Worm (Caenorhabditis elegans) whole organism, L1 larva: ENCODE data around the gene Y52E8A.1.

Experiments used
- ama-1 ChIP-seq: fragments of 150-350 bp; optimal IDR thresholded peaks from 2 replicates; lab custom pipeline; 2014
- ceh-82 ChIP-seq, 3 experiments: fragments of 150-350 bp in 1 of 3; sonication (generic microtip) in 2 of 3; optimal IDR thresholded peaks; 2 replicates each; lab custom pipeline; 2014 to 2017; ENCODE audit warnings: missing biosample characterization in 3 of 3, missing genetic modification characterization in 3 of 3
- ceh-88 ChIP-seq: fragments of 200-800 bp; sonication (Bioruptor generic); IDR thresholded peaks from 2 replicates; pipeline ENCODE4 v1.3.6; 2022; ENCODE audit warnings: missing genetic modification characterization, missing compliant biosample characterization
- elt-3 ChIP-seq, 6 experiments: fragments of 150-350 bp in 1 of 6; sonication (generic microtip); optimal IDR thresholded peaks; 2 replicates each; lab custom pipeline; 2017 to 2018; ENCODE audit warnings: missing biosample characterization in 6 of 6, missing genetic modification characterization in 6 of 6, inconsistent platforms in 1 of 6
- fos-1 ChIP-seq: fragments of 150-350 bp; optimal IDR thresholded peaks from 2 replicates; lab custom pipeline; 2014; ENCODE audit warnings: missing biosample characterization, missing genetic modification characterization
- mdl-1 ChIP-seq, 2 experiments: fragments of 150-350 bp; optimal IDR thresholded peaks; 2 replicates each; lab custom pipeline; 2014 to 2017; ENCODE audit warnings: missing biosample characterization in 2 of 2, missing genetic modification characterization in 2 of 2, inconsistent platforms in 1 of 2
- nhr-11 ChIP-seq: fragments of 150-350 bp; optimal IDR thresholded peaks from 2 replicates; lab custom pipeline; 2014; ENCODE audit warnings: missing biosample characterization, missing genetic modification characterization
- nhr-237 ChIP-seq: fragments of 150-350 bp; optimal IDR thresholded peaks from 2 replicates; lab custom pipeline; 2014; ENCODE audit warnings: missing biosample characterization, missing genetic modification characterization
- unc-130 ChIP-seq: fragments of 150-350 bp; optimal IDR thresholded peaks from 2 replicates; lab custom pipeline; 2017; ENCODE audit warnings: missing biosample characterization, missing genetic modification characterization, inconsistent platforms
- unc-86 ChIP-seq: sonication (generic microtip); optimal IDR thresholded peaks from 2 replicates; lab custom pipeline; 2016; ENCODE audit warnings: missing genetic modification characterization, missing compliant biosample characterization
- vab-15 ChIP-seq: sonication (generic microtip); optimal IDR thresholded peaks from 2 replicates; lab custom pipeline; 2017; ENCODE audit warnings: missing genotype, mild to moderate bottlenecking, missing genetic modification characterization, missing compliant biosample characterization

DNA sequence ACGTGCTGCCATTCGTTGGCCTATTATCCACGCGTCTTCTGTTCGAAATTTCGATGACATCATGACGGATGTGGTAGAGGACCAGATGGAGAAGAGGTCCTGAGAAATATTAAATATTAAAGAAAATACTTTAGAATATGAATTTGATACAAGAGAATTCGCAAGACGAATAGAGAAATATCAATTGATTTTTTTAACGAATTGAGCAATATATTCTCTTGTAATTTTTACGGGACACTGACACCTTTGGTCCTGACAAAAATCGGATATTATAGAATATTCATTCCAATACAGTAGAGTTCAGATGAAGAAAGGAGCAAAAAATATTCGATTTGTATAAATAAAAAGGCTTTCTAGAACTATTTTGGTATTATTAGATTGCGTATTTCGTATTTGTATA is 33.8 kb upstream of the Y52E8A.1 start, which contains the start of gene C01F1.6:
- TF ChIP-seq unc-130 (tag; lab: Kevin White, UChicago) (no peak), ceh-82 (tag; optimal IDR thresholded peaks at IDR 0.05; lab: Kevin White, UChicago) (no peak), nhr-11 (no peak), elt-3 (tag; optimal IDR thresholded peaks at IDR 0.05; lab: Kevin White, UChicago) (no peak), vab-15 (tag; lab: Kevin White, UChicago) (no peak), ama-1 (lab: Kevin White, UChicago) (no peak), ceh-88 (GFP tag; lab: Robert Waterston, UW) (no peak), nhr-237 (no peak), mdl-1 (tag; optimal IDR thresholded peaks at IDR 0.05; lab: Kevin White, UChicago) (no peak), fos-1 (tag; lab: Kevin White, UChicago) (no peak), unc-86 (tag; lab: Kevin White, UChicago) (no peak)
